Fruit fly (Drosophila melanogaster) whole organism, wandering third instar larva: Measurements from ENCODE around the gene CG43318.

ENCODE experiments used
- Abd-B ChIP-seq: fragments of >200 bp; optimal IDR thresholded peaks from 2 replicates; lab custom pipeline; 2017; ENCODE audit warnings: missing biosample characterization, missing genetic modification characterization
- CrebA ChIP-seq: fragments of 200-800 bp; sonication (Bioruptor generic); optimal IDR thresholded peaks from 2 replicates; lab custom pipeline; 2016; ENCODE audit warnings: missing biosample characterization, mild to moderate bottlenecking, missing genetic modification characterization, borderline replicate concordance
- Dif ChIP-seq: fragments of 200-275, 200-300 bp; sonication (Bioruptor generic); optimal IDR thresholded peaks from 2 replicates; lab custom pipeline; 2018; ENCODE audit warnings: missing biosample characterization, missing genetic modification characterization; ENCODE audit not compliant: partially characterized antibody
- GATAd ChIP-seq: sonication (Bioruptor generic); optimal IDR thresholded peaks from 2 replicates; lab custom pipeline; 2016; ENCODE audit warnings: missing biosample characterization, missing genetic modification characterization
- HLH106 ChIP-seq: fragments of 200-800 bp; optimal IDR thresholded peaks from 3 replicates; lab custom pipeline; 2019; ENCODE audit warnings: missing biosample characterization, mild to moderate bottlenecking, missing genetic modification characterization, moderate library complexity
- Hnf4 ChIP-seq: fragments of 200-800 bp; sonication (Bioruptor generic); optimal IDR thresholded peaks from 2 replicates; lab custom pipeline; 2016; ENCODE audit warnings: missing biosample characterization, mild to moderate bottlenecking, missing genetic modification characterization
- Hr83 ChIP-seq: fragments of 200-300 bp; sonication (Bioruptor generic); optimal IDR thresholded peaks from 2 replicates; lab custom pipeline; 2016; ENCODE audit warnings: missing biosample characterization, mild to moderate bottlenecking, missing genetic modification characterization, moderate library complexity; ENCODE audit not compliant: poor library complexity, severe bottlenecking
- Jra ChIP-seq: sonication (Bioruptor generic); optimal IDR thresholded peaks from 2 replicates; lab custom pipeline; 2016; ENCODE audit warnings: missing biosample characterization, missing genetic modification characterization
- Mio ChIP-seq: sonication (Bioruptor generic); optimal IDR thresholded peaks from 2 replicates; lab custom pipeline; 2016; ENCODE audit warnings: missing biosample characterization, missing genetic modification characterization
- Myc ChIP-seq: fragments of >200 bp; optimal IDR thresholded peaks from 2 replicates; lab custom pipeline; 2017
- N ChIP-seq: fragments of >200 bp; optimal IDR thresholded peaks from 2 replicates; lab custom pipeline; 2018; ENCODE audit warnings: missing biosample characterization, missing external identifiers, missing genetic modification characterization
- OdsH ChIP-seq: fragments of 200-800 bp; sonication (Bioruptor generic); optimal IDR thresholded peaks from 2 replicates; lab custom pipeline; 2016; ENCODE audit warnings: missing biosample characterization, mild to moderate bottlenecking, missing genetic modification characterization
- Rel ChIP-seq, 2 experiments: fragments of 200-800 bp; sonication (Bioruptor generic) in 1 of 2; optimal IDR thresholded peaks; 2 replicates in 1 of 2; 3 replicates in 1 of 2; lab custom pipeline; 2016 to 2019; ENCODE audit warnings: mild to moderate bottlenecking in 2 of 2, missing biosample characterization in 2 of 2, missing genetic modification characterization in 2 of 2, moderate library complexity in 1 of 2
- brk ChIP-seq: fragments of 200-800 bp; sonication (Bioruptor generic); optimal IDR thresholded peaks from 2 replicates; lab custom pipeline; 2016; ENCODE audit warnings: missing biosample characterization, mild to moderate bottlenecking, missing genetic modification characterization
- dl ChIP-seq, 2 experiments: fragments of 175-275, 200-275 bp in 1 of 2; fragments of 200-275 bp in 1 of 2; sonication (Bioruptor generic); optimal IDR thresholded peaks; lab custom pipeline; 2018; ENCODE audit warnings: mild to moderate bottlenecking in 2 of 2, missing biosample characterization in 2 of 2, missing genetic modification characterization in 2 of 2, moderate library complexity in 2 of 2; ENCODE audit not compliant: partially characterized antibody in 2 of 2, insufficient read depth in 1 of 2
- dmrt93B ChIP-seq: fragments of 200-800 bp; sonication (Bioruptor generic); optimal IDR thresholded peaks from 2 replicates; lab custom pipeline; 2018; ENCODE audit warnings: missing biosample characterization, mild to moderate bottlenecking, missing genetic modification characterization
- foxo ChIP-seq, 2 experiments: fragments of 200-800 bp; sonication (Bioruptor generic); optimal IDR thresholded peaks; 2 replicates in 1 of 2; 3 replicates in 1 of 2; lab custom pipeline; 2016 to 2017; ENCODE audit warnings: missing biosample characterization in 2 of 2, missing genetic modification characterization in 2 of 2
- fru ChIP-seq: fragments of 200-800 bp; sonication (Bioruptor generic); optimal IDR thresholded peaks from 3 replicates; lab custom pipeline; 2016; ENCODE audit warnings: missing biosample characterization, mild to moderate bottlenecking, missing genetic modification characterization
- h ChIP-seq: fragments of 200-800 bp; sonication (Bioruptor generic); optimal IDR thresholded peaks from 3 replicates; lab custom pipeline; 2016; ENCODE audit warnings: missing biosample characterization, mild to moderate bottlenecking, missing genetic modification characterization
- jim ChIP-seq: fragments of 175-275, 200-325 bp; sonication (Bioruptor generic); optimal IDR thresholded peaks from 2 replicates; lab custom pipeline; 2016; ENCODE audit warnings: missing biosample characterization, mild to moderate bottlenecking, missing genetic modification characterization
- lola ChIP-seq: fragments of >200 bp; optimal IDR thresholded peaks from 2 replicates; lab custom pipeline; 2017; ENCODE audit warnings: missing biosample characterization, missing genetic modification characterization
- pan ChIP-seq: fragments of >200 bp; optimal IDR thresholded peaks from 2 replicates; lab custom pipeline; 2017
- psq ChIP-seq: fragments of 200-800 bp; sonication (Bioruptor generic); optimal IDR thresholded peaks from 3 replicates; lab custom pipeline; 2017; ENCODE audit warnings: missing biosample characterization, mild to moderate bottlenecking, missing genetic modification characterization, moderate library complexity
- rgr ChIP-seq: fragments of 200-800 bp; sonication (Bioruptor generic); optimal IDR thresholded peaks from 3 replicates; lab custom pipeline; 2016; ENCODE audit warnings: missing biosample characterization, mild to moderate bottlenecking, missing genetic modification characterization
- sage ChIP-seq: fragments of 200-800 bp; sonication (Bioruptor generic); optimal IDR thresholded peaks from 2 replicates; lab custom pipeline; 2016; ENCODE audit warnings: missing biosample characterization, mild to moderate bottlenecking, missing genetic modification characterization
- sv ChIP-seq: fragments of 200-800 bp; sonication (Bioruptor generic); optimal IDR thresholded peaks from 3 replicates; lab custom pipeline; 2016; ENCODE audit warnings: missing biosample characterization, missing genetic modification characterization
- tai ChIP-seq: sonication (Bioruptor generic); optimal IDR thresholded peaks from 2 replicates; lab custom pipeline; 2016; ENCODE audit warnings: missing biosample characterization, missing genetic modification characterization
- woc ChIP-seq: sonication (Bioruptor generic); optimal IDR thresholded peaks from 2 replicates; lab custom pipeline; 2016; ENCODE audit warnings: missing biosample characterization, mild to moderate bottlenecking, missing genetic modification characterization

CG43318 gene

dm6 chr3R:15846234-15846633 lies 13.0 kb upstream of the CG43318 start, which contains the start of gene CG4546:
TSS of gene CG4546 (plus strand) at chr3R:15846534.
- TF ChIP-seq tai (GFP tag; lab: Kevin White, UChicago) (no peak), GATAd (no peak), lola (GFP tag; lab: Kevin White, UChicago) (no peak), HLH106 (tag; lab: Kevin White, UChicago) (no peak), jim (no peak), sage (GFP tag; lab: Kevin White, UChicago) (no peak)

DNA sequence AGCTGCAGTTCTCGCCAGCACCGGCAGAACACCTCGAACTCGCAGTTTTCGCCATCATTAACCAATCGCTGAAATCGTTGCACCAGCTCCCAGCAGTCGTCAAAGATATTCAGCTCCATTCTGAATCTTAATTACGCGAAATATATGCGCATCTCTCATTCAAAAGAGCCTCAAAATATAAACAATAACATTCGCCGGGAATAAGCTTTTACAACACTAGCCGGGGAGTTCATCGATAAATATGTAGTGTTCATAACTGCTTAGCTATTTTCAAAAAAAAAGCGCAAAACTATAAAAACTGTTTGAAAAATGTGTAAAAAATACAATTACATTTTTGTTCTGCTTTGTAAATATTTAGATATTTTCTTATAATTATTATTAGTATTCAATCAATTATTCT lies 6.1 kb upstream of the CG43318 start, which contains the start of gene Pbp45:
Pbp45 (minus strand) TSS at position 222 of the 400 bp plus-strand sequence.
- TF ChIP-seq fru (GFP tag; lab: Kevin White, UChicago) = peak; percentile 28
- no peak for TF ChIP-seq rgr (GFP tag; lab: Kevin White, UChicago)
- no peak for TF ChIP-seq Hr83
- no peak for TF ChIP-seq OdsH
- TF ChIP-seq dmrt93B (GFP tag; lab: Kevin White, UChicago) = no peak
- no peak for TF ChIP-seq sv (GFP tag; lab: Kevin White, UChicago)
- no peak for TF ChIP-seq psq (GFP tag; lab: Kevin White, UChicago)
- TF ChIP-seq Myc = no peak
- no peak for TF ChIP-seq brk
- no peak for TF ChIP-seq pan
- no peak for TF ChIP-seq h
- peak in 1 of 2 experiments; percentile 54 for TF ChIP-seq foxo (GFP tag; optimal IDR thresholded peaks at IDR 0.05; lab: Kevin White, UChicago)
- TF ChIP-seq HLH106 (tag; lab: Kevin White, UChicago) = no peak
- TF ChIP-seq Abd-B (GFP tag; lab: Kevin White, UChicago) = no peak
- TF ChIP-seq Dif (GFP tag; lab: Kevin White, UChicago) = no peak
- TF ChIP-seq Hnf4 (GFP tag; lab: Kevin White, UChicago) = no peak
- no peak for TF ChIP-seq woc (GFP tag; lab: Kevin White, UChicago)
- TF ChIP-seq Mio = no peak

DNA sequence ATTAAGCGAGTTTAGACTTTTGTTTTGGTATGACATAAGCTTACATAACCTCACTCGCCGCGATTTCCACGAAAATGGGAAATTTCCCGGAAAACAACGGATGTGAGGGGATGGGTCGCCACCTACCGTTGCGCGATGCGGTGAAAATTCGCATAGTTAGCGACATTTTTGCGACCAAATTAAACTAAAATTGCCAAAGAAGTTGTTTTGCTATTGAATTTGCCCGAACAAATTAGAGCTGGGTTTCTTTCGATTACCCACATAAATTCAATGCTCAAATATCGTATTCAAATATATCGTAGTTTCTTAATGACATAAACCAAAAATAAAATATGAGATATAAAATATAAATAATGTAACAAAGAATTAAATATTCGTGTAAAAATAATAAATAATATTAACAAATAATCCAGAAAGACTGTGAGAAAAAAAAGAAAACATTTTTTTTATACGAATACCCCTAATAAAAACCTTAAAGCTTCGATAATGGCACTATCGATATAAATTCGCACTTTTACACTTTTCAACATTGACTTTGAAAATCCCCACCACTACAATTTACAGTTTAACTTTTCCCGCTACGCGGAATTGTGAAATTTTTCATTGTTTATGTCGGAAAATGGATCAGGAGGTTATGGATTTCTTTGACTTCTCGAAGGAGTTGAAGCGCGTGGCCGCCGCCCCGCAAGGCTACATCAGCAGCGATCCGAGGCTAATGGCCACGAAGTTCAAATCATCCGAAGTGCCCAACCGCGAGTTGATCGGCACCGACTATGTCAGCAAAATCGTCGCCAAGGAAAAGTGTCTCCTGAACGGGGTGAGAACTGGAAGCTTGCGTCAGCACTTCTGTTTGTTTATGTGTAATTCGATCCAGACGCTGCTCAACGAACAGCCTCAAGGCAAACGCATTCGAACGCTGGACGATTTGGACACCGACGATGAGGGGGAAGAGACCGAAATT lies 3.9 kb upstream of the CG43318 start, which contains the start of the genes ND-23 and spn-E:
ND-23 (minus strand) TSS at position 254 of the 961 bp plus-strand sequence.
spn-E (plus strand) TSS at position 556 of the 961 bp plus-strand sequence.
- TF ChIP-seq rgr (GFP tag; lab: Kevin White, UChicago) = peak; percentile 30
- TF ChIP-seq CrebA (GFP tag; lab: Kevin White, UChicago) = no peak
- peak in 1 of 2 experiments; percentile 61 for TF ChIP-seq foxo (GFP tag; optimal IDR thresholded peaks at IDR 0.05; lab: Kevin White, UChicago)
- no peak for TF ChIP-seq Rel (GFP tag; optimal IDR thresholded peaks at IDR 0.05; lab: Kevin White, UChicago)
- peak; percentile 97 for TF ChIP-seq Rel (tag; optimal IDR thresholded peaks at IDR 0.05; lab: Kevin White, UChicago)
- no peak for TF ChIP-seq Dif (GFP tag; lab: Kevin White, UChicago)
- TF ChIP-seq HLH106 (tag; lab: Kevin White, UChicago) = peak; percentile 72
- peak; percentile 7 for TF ChIP-seq dmrt93B (GFP tag; lab: Kevin White, UChicago)
- TF ChIP-seq Jra (GFP tag; lab: Kevin White, UChicago) = no peak
- TF ChIP-seq psq (GFP tag; lab: Kevin White, UChicago) = peak; percentile 40
- TF ChIP-seq lola (GFP tag; lab: Kevin White, UChicago) = no peak
- TF ChIP-seq OdsH = peak; percentile 54
- TF ChIP-seq sage (GFP tag; lab: Kevin White, UChicago) = no peak
- TF ChIP-seq sv (GFP tag; lab: Kevin White, UChicago) = peak; percentile 18

dm6 chr3R:15834375-15835031 lies 1.3 kb upstream of the CG43318 start, which contains the start of the genes CG43317 and Arpc3A:
TSS of gene CG43317 (minus strand) at chr3R:15834425.
TSS of gene Arpc3A (plus strand) at chr3R:15834648.
- TF ChIP-seq N (no peak), sage (GFP tag; lab: Kevin White, UChicago) (peak; percentile 40), dl (GFP tag; optimal IDR thresholded peaks at IDR 0.05; lab: Kevin White, UChicago; ENCODE audit: insufficient read depth in 1 of 2, partially characterized antibody in 2 of 2) (no peak), psq (GFP tag; lab: Kevin White, UChicago) (no peak), Rel (GFP tag; optimal IDR thresholded peaks at IDR 0.05; lab: Kevin White, UChicago) (no peak), Rel (tag; optimal IDR thresholded peaks at IDR 0.05; lab: Kevin White, UChicago) (no peak), dmrt93B (GFP tag; lab: Kevin White, UChicago) (no peak)
